Worm (Caenorhabditis elegans) whole organism, young adult: ENCODE data around the gene inx-9.

Experiments
- B0035.1 ChIP-seq: sonication (generic microtip); optimal IDR thresholded peaks from 2 replicates; lab custom pipeline; 2016; ENCODE audit warnings: missing genetic modification characterization, mild to moderate bottlenecking, missing compliant biosample characterization, missing genotype, missing genetic modification reagents
- B0261.1 ChIP-seq: sonication (generic microtip); optimal IDR thresholded peaks from 2 replicates; lab custom pipeline; 2016; ENCODE audit warnings: mild to moderate bottlenecking, missing genetic modification characterization, moderate library complexity, missing compliant biosample characterization
- C17E4.6 ChIP-seq: fragments of 200-800 bp; sonication (Bioruptor generic); IDR thresholded peaks from 2 replicates; pipeline ENCODE4 v1.3.6; 2022; ENCODE audit warnings: missing genetic modification reagents, missing genetic modification characterization, missing compliant biosample characterization
- F33H1.4 ChIP-seq: fragments of 200-800 bp; sonication (Bioruptor generic); IDR thresholded peaks from 2 replicates; pipeline ENCODE4 v1.3.6; 2022; ENCODE audit warnings: missing genetic modification reagents, missing genetic modification characterization, missing compliant biosample characterization
- F37B4.10 ChIP-seq: fragments of 200-800 bp; sonication (Bioruptor generic); IDR thresholded peaks from 2 replicates; pipeline ENCODE4 v1.3.6; 2022; ENCODE audit warnings: missing genetic modification characterization, missing compliant biosample characterization
- Y53F4B.3 ChIP-seq: fragments of 200-800 bp; sonication (Bioruptor generic); IDR thresholded peaks from 2 replicates; pipeline ENCODE4 v1.3.6; 2022; ENCODE audit warnings: missing genetic modification reagents, missing genetic modification characterization, missing compliant biosample characterization
- Y79H2A.3 ChIP-seq: fragments of 200-800 bp; sonication (Bioruptor generic); conservative IDR thresholded peaks from 2 replicates; pipeline ENCODE4 v1.3.6; 2022; ENCODE audit warnings: missing genetic modification reagents, missing genetic modification characterization, missing compliant biosample characterization
- aptf-3 ChIP-seq: fragments of 200-800 bp; sonication (Bioruptor generic); IDR thresholded peaks from 2 replicates; pipeline ENCODE4 v1.3.6; 2022; ENCODE audit warnings: missing genetic modification characterization, missing compliant biosample characterization
- athp-1 ChIP-seq: sonication (generic microtip); optimal IDR thresholded peaks from 2 replicates; lab custom pipeline; 2017; ENCODE audit warnings: mild to moderate bottlenecking, missing genetic modification characterization, missing compliant biosample characterization
- ceh-100 ChIP-seq: fragments of 200-800 bp; sonication (Bioruptor generic); IDR thresholded peaks from 2 replicates; pipeline ENCODE4 v1.3.6; 2022; ENCODE audit warnings: missing genetic modification reagents, missing genetic modification characterization, missing compliant biosample characterization
- ceh-79 ChIP-seq: sonication (generic microtip); optimal IDR thresholded peaks from 2 replicates; lab custom pipeline; 2017; ENCODE audit warnings: mild to moderate bottlenecking, missing genetic modification characterization, missing compliant biosample characterization
- die-1 ChIP-seq: sonication (generic microtip); optimal IDR thresholded peaks from 2 replicates; lab custom pipeline; 2016; ENCODE audit warnings: missing genotype, mild to moderate bottlenecking, missing genetic modification characterization, missing compliant biosample characterization
- dox-1 ChIP-seq: fragments of 200-800 bp; sonication (Bioruptor generic); IDR thresholded peaks from 2 replicates; pipeline ENCODE4 v1.3.6; 2022; ENCODE audit warnings: missing genetic modification reagents, missing genetic modification characterization, missing compliant biosample characterization
- efl-1 ChIP-seq: fragments of 150-350 bp; optimal IDR thresholded peaks from 2 replicates; lab custom pipeline; 2014; ENCODE audit warnings: missing biosample characterization, missing genetic modification reagents, missing genetic modification characterization
- egl-44 ChIP-seq: fragments of 200-800 bp; sonication (Bioruptor generic); IDR thresholded peaks from 2 replicates; pipeline ENCODE4 v1.3.6; 2022; ENCODE audit warnings: missing genetic modification reagents, missing genetic modification characterization, missing compliant biosample characterization
- fkh-3 ChIP-seq: sonication (generic microtip); optimal IDR thresholded peaks from 2 replicates; lab custom pipeline; 2016; ENCODE audit warnings: mild to moderate bottlenecking, missing genetic modification characterization, missing compliant biosample characterization
- hlh-12 ChIP-seq: sonication (generic microtip); optimal IDR thresholded peaks from 2 replicates; lab custom pipeline; 2016; ENCODE audit warnings: missing genetic modification characterization, missing compliant biosample characterization
- hmg-1.2 ChIP-seq: fragments of 200-800 bp; sonication (Bioruptor generic); IDR thresholded peaks from 2 replicates; pipeline ENCODE4 v1.3.6; 2022; ENCODE audit warnings: missing genetic modification reagents, missing genetic modification characterization, missing compliant biosample characterization
- hmg-20 ChIP-seq: fragments of 200-800 bp; sonication (Bioruptor generic); IDR thresholded peaks from 2 replicates; pipeline ENCODE4 v1.3.6; 2022; ENCODE audit warnings: missing genetic modification reagents, missing genetic modification characterization, missing compliant biosample characterization
- lag-1 ChIP-seq: fragments of 200-800 bp; sonication (Bioruptor generic); IDR thresholded peaks from 2 replicates; pipeline ENCODE4 v1.3.6; 2022; ENCODE audit warnings: missing genetic modification reagents, missing genetic modification characterization, missing compliant biosample characterization
- let-526 ChIP-seq: fragments of 200-800 bp; sonication (Bioruptor generic); IDR thresholded peaks from 2 replicates; pipeline ENCODE4 v1.3.6; 2022; ENCODE audit warnings: missing genetic modification reagents, missing genetic modification characterization, missing compliant biosample characterization
- lin-40 ChIP-seq: sonication (generic microtip); optimal IDR thresholded peaks from 2 replicates; lab custom pipeline; 2016; ENCODE audit warnings: missing genetic modification characterization, mild to moderate bottlenecking, missing compliant biosample characterization, missing genotype, missing genetic modification reagents
- lir-1 ChIP-seq: fragments of 200-800 bp; sonication (Bioruptor generic); conservative IDR thresholded peaks from 2 replicates; pipeline ENCODE4 v1.3.6; 2022; ENCODE audit warnings: missing genetic modification reagents, missing genetic modification characterization, missing compliant biosample characterization
- madf-3 ChIP-seq: fragments of 200-800 bp; sonication (Bioruptor generic); IDR thresholded peaks from 2 replicates; pipeline ENCODE4 v1.3.6; 2022; ENCODE audit warnings: missing genetic modification reagents, missing genetic modification characterization, missing compliant biosample characterization
- mel-28 ChIP-seq: sonication (generic microtip); optimal IDR thresholded peaks from 2 replicates; lab custom pipeline; 2016; ENCODE audit warnings: borderline replicate concordance, mild to moderate bottlenecking, missing genetic modification characterization, missing compliant biosample characterization
- nhr-80 ChIP-seq: sonication (generic microtip); optimal IDR thresholded peaks from 2 replicates; lab custom pipeline; 2016; ENCODE audit warnings: missing genetic modification characterization, missing compliant biosample characterization
- rec-8 ChIP-seq, 2 experiments: sonication (generic microtip); optimal IDR thresholded peaks; 2 replicates each; lab custom pipeline; 2016; ENCODE audit warnings: mild to moderate bottlenecking in 2 of 2, missing genetic modification characterization in 2 of 2, missing genetic modification reagents in 2 of 2, missing genotype in 2 of 2, missing biosample characterization in 1 of 2, missing compliant biosample characterization in 1 of 2, moderate library complexity in 1 of 2
- snpc-3.4 ChIP-seq: sonication (generic microtip); optimal IDR thresholded peaks from 2 replicates; lab custom pipeline; 2017; ENCODE audit warnings: missing genetic modification characterization, mild to moderate bottlenecking, missing compliant biosample characterization, antibody characterized with exemption, moderate library complexity, missing genotype, missing genetic modification reagents
- somi-1 ChIP-seq: fragments of 200-800 bp; sonication (Bioruptor generic); optimal IDR thresholded peaks from 2 replicates; lab custom pipeline; 2018; ENCODE audit warnings: mild to moderate bottlenecking, missing genetic modification characterization, missing compliant biosample characterization
- zim-3 ChIP-seq: sonication (generic microtip); optimal IDR thresholded peaks from 2 replicates; lab custom pipeline; 2017; ENCODE audit warnings: mild to moderate bottlenecking, missing genetic modification characterization, moderate library complexity, missing compliant biosample characterization
- ztf-26 ChIP-seq: sonication (generic microtip); optimal IDR thresholded peaks from 2 replicates; lab custom pipeline; 2017; ENCODE audit warnings: missing genetic modification characterization, missing compliant biosample characterization

The inx-9 gene

ce11 chrIV:11717094-11717876 is 41.1 kb downstream of the inx-9 start:
- TF ChIP-seq Y79H2A.3 (GFP tag; lab: Robert Waterston, UW) (no peak), fkh-3 (no peak), hmg-1.2 (GFP tag; lab: Robert Waterston, UW) (peak; percentile 22; the same call in 1 of the 2 replicates), efl-1 (GFP tag; lab: Kevin White, UChicago) (no peak), hmg-20 (GFP tag; lab: Robert Waterston, UW) (no peak)

- no peak for TF ChIP-seq lir-1
- TF ChIP-seq hmg-1.2 (GFP tag; lab: Robert Waterston, UW): peak; percentile 49; the same call in 1 of the 2 replicates
- TF ChIP-seq somi-1 (GFP tag; lab: Kevin White, UChicago): peak; percentile 37
- TF ChIP-seq B0261.1 (tag; lab: Kevin White, UChicago): no peak
- no peak for TF ChIP-seq C17E4.6
- peak; percentile 38 for TF ChIP-seq ztf-26 (tag; lab: Kevin White, UChicago)
- no peak for TF ChIP-seq Y53F4B.3 (GFP tag; lab: Robert Waterston, UW)
- TF ChIP-seq lag-1 (GFP tag; lab: Robert Waterston, UW): no peak
- TF ChIP-seq athp-1: no peak
- TF ChIP-seq hlh-12 (tag; lab: Kevin White, UChicago): no peak
- TF ChIP-seq, all 124 proteins: peak for 3
Observed at ce11 chrIV:11718653-11719052, 42.5 kb downstream of the inx-9 start.

ce11 chrIV:11721878-11722277 is 45.7 kb downstream of the inx-9 start:
- TF ChIP-seq lin-40 (tag; lab: Kevin White, UChicago) (no peak), aptf-3 (GFP tag; lab: Robert Waterston, UW) (no peak), nhr-80 (peak; percentile 54), madf-3 (GFP tag; lab: Robert Waterston, UW) (no peak)
- TF ChIP-seq, all 124 proteins: peak for 1

DNA sequence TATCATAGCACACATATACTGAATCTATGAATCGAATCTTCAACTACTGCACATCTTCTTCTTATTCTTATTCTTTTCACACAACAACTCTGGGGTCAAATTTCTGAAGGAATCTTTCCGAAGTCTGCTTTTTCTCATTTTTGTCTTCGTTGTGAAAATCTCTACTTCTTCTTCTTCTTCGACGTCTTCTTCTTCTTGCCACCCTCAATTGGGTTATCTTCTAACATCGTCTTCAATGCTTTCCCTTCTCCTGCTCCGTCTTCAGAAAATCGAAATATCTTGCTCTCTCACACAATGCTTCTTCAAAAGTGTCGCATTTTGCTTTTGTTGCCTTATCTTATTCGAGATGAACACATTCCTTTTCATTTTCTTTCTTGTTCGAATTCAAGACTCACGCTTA is 47.1 kb downstream of the inx-9 start:
- TF ChIP-seq die-1 (tag; lab: Kevin White, UChicago) (no peak), ceh-79 (tag; lab: Kevin White, UChicago) (no peak), F37B4.10 (GFP tag; lab: Robert Waterston, UW) (no peak), rec-8 (tag; optimal IDR thresholded peaks at IDR 0.05; lab: Kevin White, UChicago) (no peak), mel-28 (tag; lab: Kevin White, UChicago) (no peak), lir-1 (no peak), let-526 (GFP tag; lab: Robert Waterston, UW) (no peak), F33H1.4 (no peak), hmg-20 (GFP tag; lab: Robert Waterston, UW) (no peak), snpc-3.4 (tag; lab: Kevin White, UChicago) (no peak), dox-1 (no peak), zim-3 (tag; lab: Kevin White, UChicago) (no peak), ceh-100 (GFP tag; lab: Robert Waterston, UW) (no peak), B0035.1 (tag; lab: Kevin White, UChicago) (no peak), egl-44 (GFP tag; lab: Robert Waterston, UW) (no peak)
